Fruit fly (Drosophila melanogaster) whole organism, pupa: ENCODE data around the gene Nmnat.
A peak's percentile ranks its signal among the peaks of the same experiment; 100 is the strongest.

Source experiments
- CG10348 ChIP-seq: fragments of 200-800 bp; sonication (Bioruptor generic); IDR thresholded peaks from 2 replicates; pipeline ENCODE4 v1.3.6; 2022; ENCODE audit warnings: missing biosample characterization, missing genetic modification characterization
- CG12605 ChIP-seq: fragments of 200-800 bp; sonication (Bioruptor generic); IDR thresholded peaks from 2 replicates; pipeline ENCODE4 v1.3.6; 2022; ENCODE audit warnings: missing biosample characterization, missing genetic modification characterization
- CG13204 ChIP-seq: fragments of 200-800 bp; sonication (Bioruptor generic); optimal IDR thresholded peaks from 2 replicates; lab custom pipeline; 2018; ENCODE audit warnings: missing biosample characterization, mild to moderate bottlenecking, missing genetic modification characterization, moderate library complexity
- CG14655 ChIP-seq: fragments of 200-800 bp; sonication (Bioruptor generic); optimal IDR thresholded peaks from 3 replicates; lab custom pipeline; 2017; ENCODE audit warnings: mild to moderate bottlenecking, missing biosample characterization, missing genetic modification reagents, missing genetic modification characterization
- CG15710 ChIP-seq: fragments of 200-800 bp; sonication (Bioruptor generic); optimal IDR thresholded peaks from 2 replicates; lab custom pipeline; 2018; ENCODE audit warnings: missing biosample characterization, mild to moderate bottlenecking, missing genetic modification characterization, moderate library complexity
- CG17806 ChIP-seq: fragments of 200-800 bp; sonication (Bioruptor generic); optimal IDR thresholded peaks from 2 replicates; lab custom pipeline; 2018; ENCODE audit warnings: missing biosample characterization, mild to moderate bottlenecking, missing genetic modification characterization, moderate library complexity
- CG32121 ChIP-seq: fragments of 200-800 bp; sonication (Bioruptor generic); IDR thresholded peaks from 2 replicates; pipeline ENCODE4 v1.3.6; 2022; ENCODE audit warnings: missing biosample characterization, missing genetic modification characterization
- CG34367 ChIP-seq: fragments of 200-800 bp; sonication (Bioruptor generic); optimal IDR thresholded peaks from 2 replicates; lab custom pipeline; 2018; ENCODE audit warnings: missing biosample characterization, mild to moderate bottlenecking, missing genetic modification characterization
- CG4496 ChIP-seq: fragments of 200-800 bp; sonication (Bioruptor generic); IDR thresholded peaks from 3 replicates; pipeline ENCODE4 v1.3.6; 2022; ENCODE audit warnings: missing biosample characterization, missing genetic modification characterization
- CG8159 ChIP-seq: fragments of 200-800 bp; sonication (Bioruptor generic); optimal IDR thresholded peaks from 3 replicates; lab custom pipeline; 2018; ENCODE audit warnings: missing biosample characterization, mild to moderate bottlenecking, missing genetic modification characterization, moderate library complexity
- CG8301 ChIP-seq: fragments of 200-800 bp; sonication (Bioruptor generic); optimal IDR thresholded peaks from 2 replicates; lab custom pipeline; 2018; ENCODE audit warnings: missing biosample characterization, mild to moderate bottlenecking, missing genetic modification characterization
- CG9948 ChIP-seq: fragments of 200-800 bp; sonication (Bioruptor generic); optimal IDR thresholded peaks from 2 replicates; lab custom pipeline; 2018; ENCODE audit warnings: missing biosample characterization, mild to moderate bottlenecking, missing genetic modification characterization, moderate library complexity
- D1 ChIP-seq: fragments of 200-800 bp; sonication (Bioruptor generic); optimal IDR thresholded peaks from 2 replicates; lab custom pipeline; 2018; ENCODE audit warnings: missing biosample characterization, mild to moderate bottlenecking, missing genetic modification characterization, moderate library complexity
- EcR ChIP-seq: fragments of 200-800 bp; sonication (Bioruptor generic); optimal IDR thresholded peaks from 3 replicates; lab custom pipeline; 2019; ENCODE audit warnings: missing biosample characterization, missing genetic modification characterization, mild to moderate bottlenecking, moderate library complexity, missing genetic modification reagents
- Ets98B ChIP-seq: fragments of 200-800 bp; sonication (Bioruptor generic); IDR thresholded peaks from 2 replicates; pipeline ENCODE4 v1.3.6; 2022; ENCODE audit warnings: missing biosample characterization, missing genetic modification characterization
- Pif1A ChIP-seq: fragments of 200-800 bp; sonication (Bioruptor generic); optimal IDR thresholded peaks from 3 replicates; lab custom pipeline; 2016; ENCODE audit warnings: missing biosample characterization, missing genetic modification characterization
- Pif1B ChIP-seq: fragments of 200-800 bp; sonication (Bioruptor generic); optimal IDR thresholded peaks from 3 replicates; lab custom pipeline; 2016; ENCODE audit warnings: missing biosample characterization, missing genetic modification characterization
- Snoo ChIP-seq: fragments of 200-800 bp; sonication (Bioruptor generic); optimal IDR thresholded peaks from 3 replicates; lab custom pipeline; 2017; ENCODE audit warnings: missing biosample characterization, mild to moderate bottlenecking, missing genetic modification characterization, inconsistent platforms
- fd96Ca ChIP-seq: fragments of 200-800 bp; sonication (Bioruptor generic); IDR thresholded peaks from 3 replicates; pipeline ENCODE4 v1.3.6; 2022; ENCODE audit warnings: missing biosample characterization, missing genetic modification characterization
- gl ChIP-seq: fragments of 200-800 bp; sonication (Bioruptor generic); optimal IDR thresholded peaks from 2 replicates; lab custom pipeline; 2018; ENCODE audit warnings: missing biosample characterization, mild to moderate bottlenecking, missing genetic modification characterization
- rn ChIP-seq: fragments of 200-800 bp; sonication (Bioruptor generic); IDR thresholded peaks from 2 replicates; pipeline ENCODE4 v1.3.6; 2022; ENCODE audit warnings: missing biosample characterization, missing genetic modification characterization

Gene Nmnat

dm6 chr3R:24968015-24968414 lies 23.0 kb downstream of the Nmnat start:
- TF ChIP-seq EcR (GFP tag; lab: Kevin White, UChicago), result no peak
- no peak for TF ChIP-seq Ets98B
- no peak for TF ChIP-seq CG15710 (tag; lab: Kevin White, UChicago)
- TF ChIP-seq Snoo (tag; lab: Kevin White, UChicago), result no peak
- no peak for TF ChIP-seq CG34367 (tag; lab: Kevin White, UChicago)
- TF ChIP-seq CG14655 (GFP tag; lab: Kevin White, UChicago), result no peak
- no peak for TF ChIP-seq Pif1B

DNA sequence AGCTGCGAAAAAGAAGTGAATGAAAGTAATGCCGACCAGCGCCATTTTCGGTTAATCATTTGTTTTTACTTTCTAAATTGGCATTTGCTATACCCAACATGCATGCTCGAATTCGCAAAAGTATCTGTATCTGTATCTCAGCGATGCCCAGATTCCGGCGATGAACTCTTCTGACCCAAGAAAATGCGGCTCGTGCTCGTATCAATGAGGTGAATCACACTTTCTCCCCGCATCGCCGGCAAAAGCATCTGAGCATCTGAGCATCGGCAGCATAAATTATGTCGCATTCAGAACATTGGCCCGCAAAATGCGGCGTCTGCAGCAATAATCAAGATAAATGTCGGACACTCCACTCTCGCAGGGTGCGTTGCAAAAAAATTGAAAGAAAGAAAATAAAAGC lies 23.9 kb downstream of the Nmnat start:
- TF ChIP-seq Pif1A (GFP tag; lab: Kevin White, UChicago) (no peak), gl (tag; lab: Kevin White, UChicago) (no peak), CG10348 (GFP tag; lab: Robert Waterston, UW) (no peak), CG8301 (tag; lab: Kevin White, UChicago) (no peak), CG17806 (no peak), EcR (GFP tag; lab: Kevin White, UChicago) (no peak), Ets98B (no peak), CG14655 (GFP tag; lab: Kevin White, UChicago) (no peak), Pif1B (no peak), CG15710 (tag; lab: Kevin White, UChicago) (no peak), CG4496 (GFP tag; lab: Robert Waterston, UW) (no peak), CG32121 (GFP tag; lab: Robert Waterston, UW) (no peak)
- TF ChIP-seq, all 21 proteins: peak for 0

DNA sequence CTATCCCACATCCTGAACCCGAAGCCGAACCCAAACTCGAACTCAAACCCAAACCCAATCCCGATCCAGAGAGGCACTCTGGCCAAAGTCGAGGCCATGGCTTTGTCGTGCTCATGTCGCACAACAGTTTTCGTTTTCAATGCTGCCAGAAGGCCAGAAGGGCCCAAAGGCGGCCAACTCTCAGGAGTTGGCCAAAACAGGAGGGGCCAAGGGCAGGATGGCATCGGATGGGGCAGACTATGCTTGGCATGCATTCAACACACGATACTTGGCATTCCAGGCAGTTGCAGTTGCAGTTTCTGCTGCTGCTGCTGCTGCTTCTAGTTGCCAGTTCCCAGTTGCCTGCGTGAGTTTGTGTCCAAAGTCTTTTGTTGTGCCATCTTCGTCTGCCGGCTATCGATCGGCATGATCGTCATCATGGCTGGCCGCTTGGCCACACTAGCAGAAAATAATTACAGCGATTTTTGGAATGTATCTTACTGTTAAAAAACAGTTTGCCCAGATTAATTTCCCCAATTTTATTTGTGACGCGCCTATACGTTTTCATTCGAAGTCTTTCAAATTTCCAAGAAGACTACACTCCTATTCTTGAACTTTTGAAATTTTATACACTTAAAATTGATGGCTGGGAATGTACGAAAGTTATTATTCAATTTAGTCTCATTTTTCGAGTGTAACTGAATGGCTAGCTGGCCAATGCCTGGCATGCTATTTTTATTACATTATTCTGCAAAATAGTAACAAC lies 25.5 kb downstream of the Nmnat start:
- TF ChIP-seq CG32121 (GFP tag; lab: Robert Waterston, UW) (no peak), CG15710 (tag; lab: Kevin White, UChicago) (peak; percentile 66), CG10348 (GFP tag; lab: Robert Waterston, UW) (no peak), CG9948 (peak; percentile 79), CG14655 (GFP tag; lab: Kevin White, UChicago) (peak; percentile 67), CG13204 (GFP tag; lab: Kevin White, UChicago) (no peak), CG8159 (tag; lab: Kevin White, UChicago) (peak; percentile 74), CG12605 (GFP tag; lab: Robert Waterston, UW) (no peak), Pif1B (peak; percentile 48), CG34367 (tag; lab: Kevin White, UChicago) (peak; percentile 75), rn (GFP tag; lab: Robert Waterston, UW) (no peak), EcR (GFP tag; lab: Kevin White, UChicago) (peak; percentile 6), fd96Ca (GFP tag; lab: Robert Waterston, UW) (no peak), Snoo (tag; lab: Kevin White, UChicago) (no peak), CG8301 (tag; lab: Kevin White, UChicago) (peak; percentile 22), D1 (tag; lab: Kevin White, UChicago) (peak; percentile 63), Pif1A (GFP tag; lab: Kevin White, UChicago) (peak; percentile 46), Ets98B (no peak), CG17806 (peak; percentile 79), gl (tag; lab: Kevin White, UChicago) (peak; percentile 1), CG4496 (GFP tag; lab: Robert Waterston, UW) (no peak)

dm6 chr3R:24974762-24975432 lies 29.9 kb downstream of the Nmnat start:
- TF ChIP-seq CG10348 (GFP tag; lab: Robert Waterston, UW) (no peak), CG8301 (tag; lab: Kevin White, UChicago) (peak; percentile 98), Pif1A (GFP tag; lab: Kevin White, UChicago) (peak; percentile 92), Ets98B (peak; percentile 94), CG4496 (GFP tag; lab: Robert Waterston, UW) (peak; percentile 95), CG14655 (GFP tag; lab: Kevin White, UChicago) (peak; percentile 98), CG34367 (tag; lab: Kevin White, UChicago) (peak; percentile 84), CG32121 (GFP tag; lab: Robert Waterston, UW) (peak; percentile 74), CG13204 (GFP tag; lab: Kevin White, UChicago) (peak; percentile 75), rn (GFP tag; lab: Robert Waterston, UW) (peak; percentile 79), Pif1B (peak; percentile 86), gl (tag; lab: Kevin White, UChicago) (peak; percentile 82), CG9948 (peak; percentile 91), Snoo (tag; lab: Kevin White, UChicago) (peak; percentile 61), D1 (tag; lab: Kevin White, UChicago) (peak; percentile 68), CG17806 (peak; percentile 92), fd96Ca (GFP tag; lab: Robert Waterston, UW) (peak; percentile 86), EcR (GFP tag; lab: Kevin White, UChicago) (no peak), CG8159 (tag; lab: Kevin White, UChicago) (peak; percentile 82), CG15710 (tag; lab: Kevin White, UChicago) (peak; percentile 83), CG12605 (GFP tag; lab: Robert Waterston, UW) (peak; percentile 89)

DNA sequence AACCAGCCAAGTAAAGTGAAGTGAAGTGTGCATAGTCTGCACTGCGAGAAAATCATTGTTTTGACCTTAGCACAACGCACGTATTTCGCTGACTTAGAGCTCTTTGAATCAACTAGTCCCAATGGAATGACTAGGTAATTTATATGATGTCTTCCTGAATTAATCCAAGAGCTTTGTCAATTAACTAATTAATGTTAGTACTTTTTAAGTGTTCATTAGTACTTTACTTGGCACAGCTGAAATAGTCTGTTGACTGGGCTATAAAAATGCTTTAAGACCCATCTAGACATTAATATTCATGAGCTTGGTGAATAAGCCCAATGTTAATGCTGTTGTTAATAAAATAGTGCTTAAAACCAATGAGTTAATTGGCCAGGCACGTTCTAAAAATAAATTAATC lies 31.1 kb downstream of the Nmnat start:
- TF ChIP-seq CG14655 (GFP tag; lab: Kevin White, UChicago) (peak; percentile 45), CG32121 (GFP tag; lab: Robert Waterston, UW) (no peak), CG8159 (tag; lab: Kevin White, UChicago) (peak; percentile 3), CG8301 (tag; lab: Kevin White, UChicago) (peak; percentile 13)
